Fruit fly (Drosophila melanogaster): Measurements from ENCODE around the gene ko.

The ko gene

dm6 chr3L:21049417-21049914 lies 81.5 kb downstream of the ko start (continued):
- TF ChIP-seq sc (optimal IDR thresholded peaks at IDR 0.05) = no peak
- no peak for TF ChIP-seq sc (GFP tag; optimal IDR thresholded peaks at IDR 0.05)
- peak; percentile 55 for TF ChIP-seq hkb (optimal IDR thresholded peaks at IDR 0.05)
- TF ChIP-seq hkb (GFP tag; IDR thresholded peaks at IDR 0.05) = no peak
- TF ChIP-seq ATbp (GFP tag; optimal IDR thresholded peaks at IDR 0.05) = no peak
- TF ChIP-seq Ada2b (GFP tag; IDR thresholded peaks at IDR 0.05) = no peak
- no peak for TF ChIP-seq Asciz (GFP tag; optimal IDR thresholded peaks at IDR 0.05)
- no peak for TF ChIP-seq Dip3 (GFP tag; optimal IDR thresholded peaks at IDR 0.05)
- peak; percentile 51 for TF ChIP-seq Dek (tag; optimal IDR thresholded peaks at IDR 0.05)
- no peak for TF ChIP-seq Taf1 (GFP tag; IDR thresholded peaks at IDR 0.05)
- TF ChIP-seq stwl (tag; optimal IDR thresholded peaks at IDR 0.05) = peak; percentile 36
- TF ChIP-seq HLH54F (GFP tag; optimal IDR thresholded peaks at IDR 0.05) = peak; percentile 26
- no peak for TF ChIP-seq BEAF-32 (GFP tag; optimal IDR thresholded peaks at IDR 0.05)
- no peak for TF ChIP-seq CG11723 (GFP tag; optimal IDR thresholded peaks at IDR 0.05)
- peak; percentile 19 for TF ChIP-seq PHDP (tag; optimal IDR thresholded peaks at IDR 0.05)
- no peak for TF ChIP-seq CG11093 (GFP tag; IDR thresholded peaks at IDR 0.05)
- no peak for TF ChIP-seq CG17385 (GFP tag; optimal IDR thresholded peaks at IDR 0.05)
- TF ChIP-seq Hand (GFP tag; optimal IDR thresholded peaks at IDR 0.05) = no peak
- no peak for TF ChIP-seq Nf-YA (GFP tag; IDR thresholded peaks at IDR 0.05)
- peak; percentile 32 for TF ChIP-seq shn (GFP tag; optimal IDR thresholded peaks at IDR 0.05)
- TF ChIP-seq twi (tag; optimal IDR thresholded peaks at IDR 0.05) = no peak
- peak; percentile 24 for TF ChIP-seq MTF-1 (GFP tag; optimal IDR thresholded peaks at IDR 0.05; ENCODE audit: borderline replicate concordance)
- no peak for TF ChIP-seq CG3281 (GFP tag; optimal IDR thresholded peaks at IDR 0.05)
- no peak for TF ChIP-seq CG6175 (GFP tag; IDR thresholded peaks at IDR 0.05)
- TF ChIP-seq CG32772 (GFP tag; IDR thresholded peaks at IDR 0.05) = no peak
- TF ChIP-seq fd102C (GFP tag; optimal IDR thresholded peaks at IDR 0.05) = no peak
- no peak for TF ChIP-seq CG31388 (GFP tag; optimal IDR thresholded peaks at IDR 0.05)
- no peak for TF ChIP-seq ase (GFP tag; IDR thresholded peaks at IDR 0.05)
- peak; percentile 71 for TF ChIP-seq CG33213 (GFP tag; optimal IDR thresholded peaks at IDR 0.05)
- no peak for TF ChIP-seq ken (GFP tag; IDR thresholded peaks at IDR 0.05)
- TF ChIP-seq wor (GFP tag; IDR thresholded peaks at IDR 0.05) = no peak
- TF ChIP-seq Stat92E (GFP tag; optimal IDR thresholded peaks at IDR 0.05) = peak in 1 of 3 experiments; percentile 87
- TF ChIP-seq E2f1 (GFP tag; IDR thresholded peaks at IDR 0.05) = no peak
- TF ChIP-seq insv (GFP tag; optimal IDR thresholded peaks at IDR 0.05) = no peak
- TF ChIP-seq Dip2 (GFP tag; IDR thresholded peaks at IDR 0.05) = no peak
- peak; percentile 48; the same call in 1 of the 2 replicates for TF ChIP-seq CG42726 (GFP tag; IDR thresholded peaks at IDR 0.05; ENCODE audit: partially characterized antibody)
- no peak for TF ChIP-seq CG12942 (GFP tag; optimal IDR thresholded peaks at IDR 0.05)
- no peak for TF ChIP-seq CG8765 (GFP tag; IDR thresholded peaks at IDR 0.05)
- TF ChIP-seq Sry-δ (GFP tag; optimal IDR thresholded peaks at IDR 0.05) = peak; percentile 29
- peak; percentile 60 for TF ChIP-seq CrebB (tag; optimal IDR thresholded peaks at IDR 0.05)
- TF ChIP-seq Hr39 (optimal IDR thresholded peaks at IDR 0.05) = no peak
- no peak for TF ChIP-seq br (optimal IDR thresholded peaks at IDR 0.05)
- peak; percentile 100 for TF ChIP-seq CG10979 (tag; optimal IDR thresholded peaks at IDR 0.05)
- TF ChIP-seq CG4854 (GFP tag; optimal IDR thresholded peaks at IDR 0.05) = no peak
- peak; percentile 78 for TF ChIP-seq HmgZ (tag; optimal IDR thresholded peaks at IDR 0.05)
- peak; percentile 65 for TF ChIP-seq CG16863 (GFP tag; optimal IDR thresholded peaks at IDR 0.05)
- no peak for TF ChIP-seq NK7.1 (GFP tag; optimal IDR thresholded peaks at IDR 0.05)
- no peak for TF ChIP-seq CkIIα-i1 (GFP tag; IDR thresholded peaks at IDR 0.05)
- no peak for TF ChIP-seq fd96Cb (tag; optimal IDR thresholded peaks at IDR 0.05)
- TF ChIP-seq org-1 (GFP tag; optimal IDR thresholded peaks at IDR 0.05) = no peak
- TF ChIP-seq CG3838 (GFP tag; optimal IDR thresholded peaks at IDR 0.05) = no peak
- TF ChIP-seq CG16779 (GFP tag; IDR thresholded peaks at IDR 0.05) = no peak
- TF ChIP-seq ftz-f1 (GFP tag; optimal IDR thresholded peaks at IDR 0.05) = peak; percentile 51
